Worm (Caenorhabditis elegans) whole organism, midembryonic: ENCODE data around the gene Y97E10AR.4.

Experiments
- T22C8.4 ChIP-seq: fragments of 200-800 bp; sonication (Bioruptor generic); IDR thresholded peaks from 2 replicates; pipeline ENCODE4 v1.3.6; 2022; ENCODE audit warnings: missing genetic modification characterization, missing compliant biosample characterization
- cog-1 ChIP-seq: sonication (generic microtip); optimal IDR thresholded peaks from 2 replicates; lab custom pipeline; 2016; ENCODE audit warnings: missing genetic modification characterization, missing compliant biosample characterization
- flt-1 ChIP-seq: fragments of 200-800 bp; sonication (Bioruptor generic); IDR thresholded peaks from 2 replicates; pipeline ENCODE4 v1.3.6; 2022; ENCODE audit warnings: missing genetic modification characterization, missing compliant biosample characterization
- klf-2 ChIP-seq: fragments of 200-800 bp; sonication (Bioruptor generic); conservative IDR thresholded peaks from 2 replicates; pipeline ENCODE4 v1.3.6; 2022; ENCODE audit warnings: missing genetic modification reagents, missing genetic modification characterization, missing compliant biosample characterization
- med-1 ChIP-seq: sonication (generic microtip); optimal IDR thresholded peaks from 2 replicates; lab custom pipeline; 2017; ENCODE audit warnings: missing genetic modification characterization, mild to moderate bottlenecking, missing compliant biosample characterization, antibody characterized with exemption, missing genetic modification reagents; ENCODE audit not compliant: insufficient read depth
- ref-1 ChIP-seq: fragments of 200-800 bp; sonication (Bioruptor generic); conservative IDR thresholded peaks from 2 replicates; pipeline ENCODE4 v1.3.6; 2022; ENCODE audit warnings: missing genetic modification reagents, missing genetic modification characterization, missing compliant biosample characterization
- tab-1 ChIP-seq: fragments of 200-800 bp; sonication (Bioruptor generic); IDR thresholded peaks from 2 replicates; pipeline ENCODE4 v1.3.6; 2022; ENCODE audit warnings: missing genetic modification characterization, missing compliant biosample characterization
- ztf-23 ChIP-seq: fragments of 200-800 bp; sonication (Bioruptor generic); IDR thresholded peaks from 2 replicates; pipeline ENCODE4 v1.3.6; 2022; ENCODE audit warnings: missing genetic modification reagents, missing genetic modification characterization, missing compliant biosample characterization
- ztf-29 ChIP-seq: fragments of 200-800 bp; sonication (Bioruptor generic); IDR thresholded peaks from 2 replicates; pipeline ENCODE4 v1.3.6; 2022; ENCODE audit warnings: missing genetic modification reagents, missing genetic modification characterization, missing compliant biosample characterization

Gene Y97E10AR.4

DNA sequence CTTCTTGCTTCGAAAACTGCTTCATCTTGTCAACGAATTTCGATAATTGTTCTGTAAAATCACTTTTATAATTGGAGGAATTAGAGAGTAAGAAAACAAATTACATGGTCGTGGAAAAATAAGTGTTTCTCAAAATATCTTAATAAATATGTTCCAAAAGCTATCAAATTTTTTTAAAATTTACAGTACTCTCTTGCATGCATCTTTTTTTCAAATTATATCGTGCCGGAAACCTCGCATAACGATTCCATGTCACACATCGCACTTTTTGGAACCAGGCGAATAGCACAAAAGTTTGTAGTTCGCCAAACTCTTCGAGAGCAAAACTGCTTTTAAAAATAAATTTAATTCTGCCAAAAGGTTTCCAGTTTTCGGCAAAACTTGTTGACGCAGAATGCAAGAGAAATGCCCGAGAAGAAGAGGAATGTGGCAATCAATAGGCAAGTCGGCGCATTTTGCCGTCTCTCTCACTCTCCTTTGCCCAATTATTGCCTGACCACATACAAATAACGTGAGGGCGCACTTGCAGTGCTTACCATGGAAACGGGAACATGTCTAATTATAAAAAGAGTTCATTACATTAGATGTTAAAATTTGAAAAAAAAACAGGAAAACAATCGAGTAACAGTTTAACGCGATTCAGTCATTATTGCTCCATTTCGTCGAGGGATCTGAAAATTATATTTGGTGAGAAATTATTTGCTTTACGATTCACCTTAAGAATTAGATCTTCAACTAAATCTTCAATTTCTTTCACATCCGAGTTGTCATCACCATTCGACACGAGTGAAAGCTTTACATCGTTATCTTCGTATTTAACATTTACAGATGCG is 2.4 kb downstream of the Y97E10AR.4 start, which contains the start of gene Y97E10AR.3:
Y97E10AR.3 (minus strand) TSS at position 51 of the 833 bp plus-strand sequence.
- TF ChIP-seq tab-1 (GFP tag; lab: Robert Waterston, UW) (no peak), ztf-23 (GFP tag; lab: Robert Waterston, UW) (no peak), ref-1 (no peak), med-1 (GFP tag; lab: Kevin White, UChicago) (no peak), klf-2 (GFP tag; lab: Robert Waterston, UW) (no peak), flt-1 (GFP tag; lab: Robert Waterston, UW) (no peak), ztf-29 (GFP tag; lab: Robert Waterston, UW) (no peak), cog-1 (tag; lab: Kevin White, UChicago) (no peak), T22C8.4 (GFP tag; lab: Robert Waterston, UW) (no peak)

ce11 chrV:8005000-8005399 is 5.0 kb downstream of the Y97E10AR.4 start, which contains the start of gene Y97E10AR.8:
Gene Y97E10AR.8 (plus strand): TSS chrV:8005300.
- TF ChIP-seq ref-1 (no peak), klf-2 (GFP tag; lab: Robert Waterston, UW) (no peak), tab-1 (GFP tag; lab: Robert Waterston, UW) (no peak)

DNA sequence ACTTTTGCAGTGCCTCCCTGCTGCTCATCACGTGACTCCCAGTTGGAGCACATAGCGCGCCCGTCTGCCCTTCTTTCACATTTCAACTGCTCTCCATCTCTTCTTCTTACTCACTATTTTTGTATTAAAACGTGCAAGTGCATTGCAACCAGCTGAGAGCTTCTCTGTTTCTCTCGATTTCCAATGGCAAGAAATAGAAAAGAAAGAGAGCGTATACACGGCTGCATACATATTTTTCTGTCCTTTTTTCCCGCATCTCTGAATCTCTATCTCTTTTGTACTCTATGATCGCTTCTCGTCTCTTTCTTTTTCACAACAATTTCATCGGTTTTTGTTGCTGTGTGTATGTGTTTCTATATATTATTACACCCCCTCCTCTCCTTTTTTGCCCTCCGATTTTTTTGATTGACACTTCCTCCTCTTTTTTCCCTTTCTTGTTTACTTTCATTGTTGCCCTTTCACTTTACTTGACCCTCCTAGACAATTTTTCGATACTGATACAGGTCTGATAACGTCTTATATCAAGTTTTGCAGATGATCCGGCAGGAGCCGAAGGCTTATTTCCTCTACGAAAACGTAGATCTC is 9.0 kb downstream of the Y97E10AR.4 start, which contains the start of gene Y97E10AR.1:
Y97E10AR.1 (plus strand) TSS at position 535 of the 585 bp plus-strand sequence.
- TF ChIP-seq ztf-23 (GFP tag; lab: Robert Waterston, UW) (peak; percentile 5; the same call in 1 of the 2 replicates), flt-1 (GFP tag; lab: Robert Waterston, UW) (no peak), ztf-29 (GFP tag; lab: Robert Waterston, UW) (no peak), T22C8.4 (GFP tag; lab: Robert Waterston, UW) (no peak), ref-1 (no peak), med-1 (GFP tag; lab: Kevin White, UChicago) (no peak), cog-1 (tag; lab: Kevin White, UChicago) (peak; percentile 72), klf-2 (GFP tag; lab: Robert Waterston, UW) (no peak), tab-1 (GFP tag; lab: Robert Waterston, UW) (no peak)

- TF ChIP-seq flt-1 (GFP tag; lab: Robert Waterston, UW), result no peak
- no peak for TF ChIP-seq cog-1 (tag; lab: Kevin White, UChicago)
- no peak for TF ChIP-seq ztf-23 (GFP tag; lab: Robert Waterston, UW)
- no peak for TF ChIP-seq ztf-29 (GFP tag; lab: Robert Waterston, UW)
- no peak for TF ChIP-seq klf-2 (GFP tag; lab: Robert Waterston, UW)
- TF ChIP-seq med-1 (GFP tag; lab: Kevin White, UChicago), result no peak
- TF ChIP-seq tab-1 (GFP tag; lab: Robert Waterston, UW), result no peak
- TF ChIP-seq ref-1, result no peak
- no peak for TF ChIP-seq T22C8.4 (GFP tag; lab: Robert Waterston, UW)
Observed at ce11 chrV:7995878-7996277, 14.2 kb downstream of the Y97E10AR.4 start, which contains the start of gene Y97E10AR.2. Gene Y97E10AR.2 (plus strand): TSS chrV:7996178.

DNA sequence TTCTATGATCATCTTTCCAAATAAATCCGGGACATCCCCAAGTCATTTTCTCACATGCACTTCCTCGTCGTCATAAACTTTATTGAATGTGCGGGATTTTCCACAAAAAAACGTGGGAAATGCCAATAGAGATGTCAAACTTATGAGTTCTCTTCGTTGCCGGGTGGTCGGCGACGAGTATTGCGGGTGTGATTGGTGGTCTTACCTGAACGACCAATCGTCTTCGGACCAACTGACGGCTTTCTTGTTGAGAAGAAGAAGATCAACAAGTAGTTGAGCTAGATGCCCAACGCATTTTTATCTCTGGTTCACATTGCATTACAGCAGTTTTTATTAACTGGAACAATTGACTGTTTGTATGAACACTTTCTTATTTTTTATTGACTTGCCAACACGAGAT is 14.9 kb downstream of the Y97E10AR.4 start:
- TF ChIP-seq med-1 (GFP tag; lab: Kevin White, UChicago), result no peak
- TF ChIP-seq ztf-23 (GFP tag; lab: Robert Waterston, UW), result no peak
- TF ChIP-seq tab-1 (GFP tag; lab: Robert Waterston, UW), result no peak
- TF ChIP-seq klf-2 (GFP tag; lab: Robert Waterston, UW), result no peak
- TF ChIP-seq ztf-29 (GFP tag; lab: Robert Waterston, UW), result no peak
- no peak for TF ChIP-seq ref-1
- no peak for TF ChIP-seq T22C8.4 (GFP tag; lab: Robert Waterston, UW)
- TF ChIP-seq flt-1 (GFP tag; lab: Robert Waterston, UW), result no peak
- TF ChIP-seq cog-1 (tag; lab: Kevin White, UChicago), result no peak

- TF ChIP-seq klf-2 (GFP tag; lab: Robert Waterston, UW), result no peak
- TF ChIP-seq tab-1 (GFP tag; lab: Robert Waterston, UW), result no peak
- TF ChIP-seq T22C8.4 (GFP tag; lab: Robert Waterston, UW), result no peak
- TF ChIP-seq cog-1 (tag; lab: Kevin White, UChicago), result no peak
- TF ChIP-seq ztf-23 (GFP tag; lab: Robert Waterston, UW), result no peak
- TF ChIP-seq med-1 (GFP tag; lab: Kevin White, UChicago), result no peak
Observed at ce11 chrV:7994570-7994969, 15.5 kb downstream of the Y97E10AR.4 start, which contains the start of gene ceh-76. Gene ceh-76 (minus strand): TSS chrV:7994670.

ce11 chrV:7985860-7986259 is 24.2 kb downstream of the Y97E10AR.4 start, which contains the start of gene Y97E10AL.1:
Gene Y97E10AL.1 (plus strand): TSS chrV:7986160.
- TF ChIP-seq ztf-29 (GFP tag; lab: Robert Waterston, UW), result no peak
- no peak for TF ChIP-seq ztf-23 (GFP tag; lab: Robert Waterston, UW)
- TF ChIP-seq med-1 (GFP tag; lab: Kevin White, UChicago), result no peak
- no peak for TF ChIP-seq flt-1 (GFP tag; lab: Robert Waterston, UW)
- no peak for TF ChIP-seq klf-2 (GFP tag; lab: Robert Waterston, UW)
- TF ChIP-seq tab-1 (GFP tag; lab: Robert Waterston, UW), result no peak
- TF ChIP-seq ref-1, result no peak
- TF ChIP-seq cog-1 (tag; lab: Kevin White, UChicago), result no peak
- no peak for TF ChIP-seq T22C8.4 (GFP tag; lab: Robert Waterston, UW)

- no peak for TF ChIP-seq ztf-29 (GFP tag; lab: Robert Waterston, UW)
- TF ChIP-seq flt-1 (GFP tag; lab: Robert Waterston, UW), result 0 out of 2 replicates have a peak, but pooled peaks have one; percentile 52
Observed at ce11 chrV:7983381-7984052, 26.5 kb downstream of the Y97E10AR.4 start, which contains the start of the genes natb-1 and abhd-12. Gene natb-1 (minus strand): TSS chrV:7983431. Gene abhd-12 (plus strand): TSS chrV:7983879.
